Worm (Caenorhabditis elegans) whole organism, young adult: ENCODE results near the gene pcp-2.

Source experiments
- B0261.1 ChIP-seq: sonication (generic microtip); optimal IDR thresholded peaks from 2 replicates; lab custom pipeline; 2016; ENCODE audit warnings: mild to moderate bottlenecking, missing genetic modification characterization, moderate library complexity, missing compliant biosample characterization
- F22D6.2 ChIP-seq: sonication (generic microtip); optimal IDR thresholded peaks from 2 replicates; lab custom pipeline; 2016; ENCODE audit warnings: mild to moderate bottlenecking, missing genetic modification characterization, missing compliant biosample characterization
- F55B11.4 ChIP-seq: sonication (generic microtip); optimal IDR thresholded peaks from 2 replicates; lab custom pipeline; 2016; ENCODE audit warnings: missing compliant biosample characterization, missing genetic modification characterization, borderline replicate concordance; ENCODE audit not compliant: insufficient read depth
- K12H6.12 ChIP-seq: fragments of 200-800 bp; sonication (Bioruptor generic); optimal IDR thresholded peaks from 2 replicates; lab custom pipeline; 2018; ENCODE audit warnings: mild to moderate bottlenecking, missing genetic modification characterization, missing compliant biosample characterization
- ama-1 ChIP-seq, 3 experiments: fragments of 150-350 bp in 1 of 3; sonication (generic microtip) in 2 of 3; optimal IDR thresholded peaks; 2 replicates each; lab custom pipeline; 2014 to 2018; ENCODE audit warnings: missing biosample characterization in 2 of 3, missing genetic modification characterization in 2 of 3, missing genetic modification reagents in 2 of 3
- ceh-58 ChIP-seq: fragments of 200-800 bp; sonication (Bioruptor generic); IDR thresholded peaks from 2 replicates; pipeline ENCODE4 v1.3.6; 2022; ENCODE audit warnings: missing genetic modification characterization, missing compliant biosample characterization
- efl-1 ChIP-seq: fragments of 150-350 bp; optimal IDR thresholded peaks from 2 replicates; lab custom pipeline; 2014; ENCODE audit warnings: missing biosample characterization, missing genetic modification reagents, missing genetic modification characterization
- lir-1 ChIP-seq: fragments of 200-800 bp; sonication (Bioruptor generic); conservative IDR thresholded peaks from 2 replicates; pipeline ENCODE4 v1.3.6; 2022; ENCODE audit warnings: missing genetic modification reagents, missing genetic modification characterization, missing compliant biosample characterization
- mes-4 ChIP-seq: sonication (generic microtip); optimal IDR thresholded peaks from 2 replicates; lab custom pipeline; 2016; ENCODE audit warnings: missing genotype, missing genetic modification characterization, missing compliant biosample characterization
- tlf-1 ChIP-seq: fragments of 200-800 bp; sonication (Bioruptor generic); optimal IDR thresholded peaks from 2 replicates; lab custom pipeline; 2018; ENCODE audit warnings: mild to moderate bottlenecking, missing genetic modification characterization, missing compliant biosample characterization
- ztf-22 ChIP-seq: fragments of 200-800 bp; sonication (Bioruptor generic); optimal IDR thresholded peaks from 2 replicates; lab custom pipeline; 2018; ENCODE audit warnings: mild to moderate bottlenecking, missing genetic modification characterization, moderate library complexity, missing compliant biosample characterization
- ztf-25 ChIP-seq: fragments of 200-800 bp; sonication (Bioruptor generic); IDR thresholded peaks from 2 replicates; pipeline ENCODE4 v1.3.6; 2022; ENCODE audit warnings: missing genetic modification reagents, missing genetic modification characterization, missing compliant biosample characterization
- ztf-3 ChIP-seq: fragments of 200-800 bp; sonication (Bioruptor generic); optimal IDR thresholded peaks from 2 replicates; lab custom pipeline; 2018; ENCODE audit warnings: mild to moderate bottlenecking, missing genetic modification characterization, missing compliant biosample characterization

DNA sequence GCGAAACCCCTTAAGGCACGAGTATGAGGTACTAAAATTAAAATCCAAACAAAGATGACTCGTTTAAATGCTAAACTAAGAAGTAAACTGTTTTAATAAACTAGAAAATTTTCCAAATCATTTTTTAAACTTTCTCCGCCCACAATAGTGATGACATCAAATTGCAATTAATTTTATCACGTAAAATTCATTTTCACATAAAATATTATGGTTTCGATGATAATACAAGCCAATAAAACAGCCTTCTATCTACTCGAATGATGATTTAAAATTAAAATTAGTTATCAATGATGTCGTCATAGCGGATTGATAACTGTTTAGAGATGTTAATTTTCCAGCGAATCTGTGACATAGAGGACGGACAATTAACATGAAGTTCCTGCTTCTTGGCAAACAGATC, 754 bp upstream of the pcp-2 start, which contains the start of gene C07C7.3:
- TF ChIP-seq ama-1 (optimal IDR thresholded peaks at IDR 0.05; lab: Kevin White, UChicago) (no peak), ama-1 (GFP tag; optimal IDR thresholded peaks at IDR 0.05; lab: Kevin White, UChicago) (no peak), tlf-1 (no peak), K12H6.12 (tag; lab: Kevin White, UChicago) (no peak), lir-1 (no peak), efl-1 (GFP tag; lab: Kevin White, UChicago) (no peak), F22D6.2 (tag; lab: Kevin White, UChicago) (no peak), ztf-22 (GFP tag; lab: Kevin White, UChicago) (no peak), ztf-25 (GFP tag; lab: Robert Waterston, UW) (no peak), B0261.1 (tag; lab: Kevin White, UChicago) (no peak), mes-4 (no peak), ztf-3 (GFP tag; lab: Kevin White, UChicago) (no peak), F55B11.4 (tag; lab: Kevin White, UChicago) (no peak), ceh-58 (GFP tag; lab: Robert Waterston, UW) (no peak)
